Fruit fly (Drosophila melanogaster): ENCODE data around the gene SpdS.

The SpdS gene

DNA sequence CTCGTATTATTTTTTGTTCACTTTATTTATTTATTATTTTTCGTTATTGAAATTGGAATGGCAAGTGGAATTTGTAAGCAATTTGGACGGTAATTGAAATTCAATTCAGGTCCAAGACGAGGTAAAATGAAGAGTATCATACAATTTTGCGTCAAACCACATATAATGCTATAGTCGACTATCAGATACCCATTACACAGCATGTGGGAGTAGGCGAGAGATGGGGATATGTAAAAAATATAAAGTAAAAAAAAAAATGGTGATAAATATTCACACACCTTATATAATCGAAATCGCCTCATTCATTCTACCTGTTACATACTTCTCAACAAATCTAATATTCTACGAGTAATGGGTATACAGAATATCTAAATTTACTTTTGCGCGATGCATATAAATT, 19.2 kb upstream of the SpdS start:
- TF ChIP-seq kay (GFP tag; ENCODE audit: borderline replicate concordance) (no peak), Clk (GFP tag; optimal IDR thresholded peaks at IDR 0.05) (no peak), bab1 (GFP tag; optimal IDR thresholded peaks at IDR 0.05) (peak; percentile 10), CG7101 (tag; optimal IDR thresholded peaks at IDR 0.05) (no peak), tj (GFP tag; optimal IDR thresholded peaks at IDR 0.05) (peak; percentile 10), cnc (optimal IDR thresholded peaks at IDR 0.05) (no peak), Hr96 (GFP tag; optimal IDR thresholded peaks at IDR 0.05) (no peak), Crg-1 (GFP tag; optimal IDR thresholded peaks at IDR 0.05) (no peak)

DNA sequence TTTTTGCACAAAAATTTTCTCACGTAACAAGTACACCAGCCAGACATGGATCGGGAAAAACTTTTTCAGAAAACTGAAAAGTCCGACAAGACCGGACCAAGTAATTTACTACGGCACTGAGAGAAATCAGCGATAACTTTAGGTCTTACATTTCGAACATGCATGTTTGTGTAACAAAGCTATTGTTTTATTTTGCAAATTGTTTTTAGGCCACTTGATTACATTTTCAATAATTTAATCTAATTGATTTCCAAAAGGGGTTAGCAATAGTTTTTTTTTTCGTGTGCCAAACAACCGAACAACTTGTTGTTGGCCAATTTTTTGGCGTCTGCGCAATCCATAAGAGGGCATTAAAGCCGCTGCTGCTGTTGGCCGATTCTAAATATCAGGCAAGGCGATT, 18.3 kb upstream of the SpdS start:
- TF ChIP-seq Crg-1 (GFP tag; optimal IDR thresholded peaks at IDR 0.05) (no peak), CG33017 (tag; optimal IDR thresholded peaks at IDR 0.05) (no peak), CG1620 (GFP tag; optimal IDR thresholded peaks at IDR 0.05) (no peak), CG5204 (GFP tag; optimal IDR thresholded peaks at IDR 0.05) (no peak), pad (GFP tag; optimal IDR thresholded peaks at IDR 0.05) (no peak), cnc (optimal IDR thresholded peaks at IDR 0.05) (no peak), CG11617 (GFP tag; optimal IDR thresholded peaks at IDR 0.05) (no peak), bab1 (GFP tag; optimal IDR thresholded peaks at IDR 0.05) (no peak), tj (GFP tag; optimal IDR thresholded peaks at IDR 0.05) (no peak), Hr96 (GFP tag; optimal IDR thresholded peaks at IDR 0.05) (no peak), CG7045 (GFP tag; optimal IDR thresholded peaks at IDR 0.05) (no peak), CG7101 (tag; optimal IDR thresholded peaks at IDR 0.05) (no peak), CG14711 (tag; optimal IDR thresholded peaks at IDR 0.05) (no peak), cic (GFP tag; optimal IDR thresholded peaks at IDR 0.05) (no peak), ovo (GFP tag; optimal IDR thresholded peaks at IDR 0.05) (no peak), Mnt (GFP tag; optimal IDR thresholded peaks at IDR 0.05) (no peak), kay (GFP tag; ENCODE audit: borderline replicate concordance) (no peak)

DNA sequence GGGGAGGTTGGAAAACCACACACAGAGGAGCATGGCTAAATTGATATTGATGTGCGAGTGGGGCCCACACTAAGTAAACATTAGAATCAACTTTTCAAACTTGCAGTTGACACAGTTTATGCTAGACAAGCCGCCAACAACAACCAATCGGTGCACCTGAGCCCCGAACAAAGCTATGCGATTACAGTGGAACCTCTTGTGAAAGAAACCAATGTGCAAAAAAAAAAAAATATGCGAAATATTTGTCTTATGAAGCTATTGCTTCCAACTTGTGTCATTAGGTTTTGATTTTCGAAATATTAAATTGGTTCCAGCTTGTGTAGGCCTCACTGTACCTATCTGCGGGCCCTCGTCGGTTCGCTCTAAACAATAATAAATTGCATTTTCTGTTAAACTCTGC, 13.1 kb upstream of the SpdS start:
- TF ChIP-seq bab1 (GFP tag; optimal IDR thresholded peaks at IDR 0.05) (peak; percentile 81), CG7045 (GFP tag; optimal IDR thresholded peaks at IDR 0.05) (peak; percentile 58), Hr96 (GFP tag; optimal IDR thresholded peaks at IDR 0.05) (no peak), Crg-1 (GFP tag; optimal IDR thresholded peaks at IDR 0.05) (no peak), CG14711 (tag; optimal IDR thresholded peaks at IDR 0.05) (peak; percentile 47), CG1620 (GFP tag; optimal IDR thresholded peaks at IDR 0.05) (no peak), tj (GFP tag; optimal IDR thresholded peaks at IDR 0.05) (no peak), CG11617 (GFP tag; optimal IDR thresholded peaks at IDR 0.05) (no peak), Mnt (GFP tag; optimal IDR thresholded peaks at IDR 0.05) (no peak), CG33017 (tag; optimal IDR thresholded peaks at IDR 0.05) (peak; percentile 4), CG7101 (tag; optimal IDR thresholded peaks at IDR 0.05) (peak; percentile 36), CG5204 (GFP tag; optimal IDR thresholded peaks at IDR 0.05) (peak; percentile 36), pad (GFP tag; optimal IDR thresholded peaks at IDR 0.05) (peak; percentile 7), CG12768 (GFP tag; optimal IDR thresholded peaks at IDR 0.05) (peak; percentile 43)

DNA sequence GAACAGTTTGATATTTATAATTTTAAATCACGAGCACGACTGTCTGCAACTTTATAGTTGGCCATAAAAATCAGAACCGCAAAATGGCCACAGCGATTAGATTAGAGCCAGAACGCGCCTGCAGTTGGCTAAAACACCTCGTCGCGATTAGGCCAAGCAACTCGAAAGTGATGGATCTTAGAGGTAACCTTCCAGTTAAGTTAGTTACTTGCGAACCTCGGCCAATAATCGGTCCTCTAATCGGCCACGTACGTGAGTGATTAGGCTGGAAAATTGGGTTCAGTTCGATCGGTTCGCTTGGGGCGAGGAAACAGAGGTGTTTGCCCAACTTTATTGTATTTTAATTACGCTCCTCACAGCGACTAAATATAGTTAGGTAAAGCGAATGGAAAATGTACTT, 11.2 kb upstream of the SpdS start:
- TF ChIP-seq CG7045 (GFP tag; optimal IDR thresholded peaks at IDR 0.05), result peak; percentile 29
- no peak for TF ChIP-seq bab1 (GFP tag; optimal IDR thresholded peaks at IDR 0.05)
- no peak for TF ChIP-seq tj (GFP tag; optimal IDR thresholded peaks at IDR 0.05)
- TF ChIP-seq toe (GFP tag; optimal IDR thresholded peaks at IDR 0.05), result peak; percentile 20
- TF ChIP-seq cnc (optimal IDR thresholded peaks at IDR 0.05), result no peak

DNA sequence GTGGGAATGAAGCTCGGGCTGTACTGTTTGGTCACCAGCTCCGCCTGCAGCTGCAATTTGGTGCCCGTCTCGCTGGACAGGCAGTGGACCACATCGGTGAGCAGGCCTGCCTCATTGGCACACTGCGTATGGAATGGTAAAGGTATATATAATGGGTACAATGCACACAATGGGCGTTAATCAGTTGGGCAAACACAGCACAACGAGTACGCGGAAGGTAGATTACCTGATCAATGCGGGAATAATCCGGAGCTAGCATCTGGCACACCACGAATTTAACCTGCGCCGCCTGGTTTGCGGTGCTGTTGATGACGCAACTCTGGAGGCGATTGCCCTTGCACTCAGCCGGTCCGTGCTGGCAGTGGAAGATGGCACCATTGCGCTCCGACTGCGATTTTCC, 6.0 kb upstream of the SpdS start:
- no peak for TF ChIP-seq Crg-1 (GFP tag; optimal IDR thresholded peaks at IDR 0.05)
- TF ChIP-seq CG5204 (GFP tag; optimal IDR thresholded peaks at IDR 0.05), result no peak
- TF ChIP-seq toe (GFP tag; optimal IDR thresholded peaks at IDR 0.05), result no peak
- no peak for TF ChIP-seq cic (GFP tag; optimal IDR thresholded peaks at IDR 0.05)
- no peak for TF ChIP-seq CG12768 (GFP tag; optimal IDR thresholded peaks at IDR 0.05)

DNA sequence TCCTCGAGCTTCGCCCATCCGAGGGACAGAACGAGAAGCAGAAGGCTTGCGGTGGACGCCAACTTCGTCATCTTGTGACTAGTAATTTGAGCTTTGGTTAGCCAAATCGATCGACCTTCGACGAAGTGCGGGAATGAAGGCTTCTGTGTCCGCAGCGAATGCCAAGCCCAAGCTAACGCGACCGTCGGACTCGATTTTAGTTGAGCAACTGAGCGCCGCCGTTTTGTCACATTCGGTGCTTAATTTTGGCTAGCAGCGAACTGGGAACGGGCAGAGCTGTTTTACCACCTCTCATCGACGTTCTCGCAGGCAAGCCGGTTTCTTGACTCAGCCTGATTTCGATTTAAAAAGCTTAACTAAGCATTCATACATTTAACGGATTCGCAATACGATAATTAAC, 5.2 kb upstream of the SpdS start:
- no peak for TF ChIP-seq ovo (GFP tag; optimal IDR thresholded peaks at IDR 0.05)
- TF ChIP-seq tj (GFP tag; optimal IDR thresholded peaks at IDR 0.05), result peak; percentile 63

DNA sequence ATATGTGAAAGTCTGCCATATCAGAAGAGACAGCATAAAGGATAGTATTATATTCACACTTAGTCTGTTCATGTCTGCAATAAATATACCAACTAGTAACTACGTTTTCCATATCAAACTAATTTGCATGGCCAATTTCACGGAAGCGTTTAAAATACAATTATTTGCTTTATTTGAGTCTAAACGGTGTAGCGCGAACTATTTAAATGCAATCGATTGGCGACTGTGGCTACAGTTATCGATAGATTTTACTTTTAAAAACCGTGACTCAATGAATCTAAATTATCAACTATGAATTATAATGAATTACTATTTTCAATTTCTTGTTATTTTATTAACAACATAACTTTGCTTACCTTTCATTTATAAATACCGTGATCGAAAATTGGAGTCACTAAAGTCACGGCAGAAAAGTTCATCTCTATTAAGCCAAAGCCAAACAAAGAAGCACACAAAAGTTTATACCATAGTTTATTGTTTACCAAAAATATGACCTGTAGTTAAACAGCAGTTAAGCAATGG, 4.5 kb upstream of the SpdS start, which contains the start of the genes CG9427 and CG8319:
TSS of gene CG9427 (minus strand) at position 51 of the 522 bp plus-strand sequence.
TSS of gene CG8319 (plus strand) at position 442 of the 522 bp plus-strand sequence.
- TF ChIP-seq cic (GFP tag; optimal IDR thresholded peaks at IDR 0.05) (peak; percentile 28), CG5204 (GFP tag; optimal IDR thresholded peaks at IDR 0.05) (no peak), CG33017 (tag; optimal IDR thresholded peaks at IDR 0.05) (peak; percentile 33), toe (GFP tag; optimal IDR thresholded peaks at IDR 0.05) (no peak), kay (GFP tag; ENCODE audit: borderline replicate concordance) (no peak), tj (GFP tag; optimal IDR thresholded peaks at IDR 0.05) (no peak), CG12768 (GFP tag; optimal IDR thresholded peaks at IDR 0.05) (no peak), CG11617 (GFP tag; optimal IDR thresholded peaks at IDR 0.05) (peak; percentile 61), CG14711 (tag; optimal IDR thresholded peaks at IDR 0.05) (peak; percentile 65), Clk (GFP tag; optimal IDR thresholded peaks at IDR 0.05) (no peak), pad (GFP tag; optimal IDR thresholded peaks at IDR 0.05) (peak; percentile 23), ovo (GFP tag; optimal IDR thresholded peaks at IDR 0.05) (no peak), Mnt (GFP tag; optimal IDR thresholded peaks at IDR 0.05) (peak; percentile 78), bab1 (GFP tag; optimal IDR thresholded peaks at IDR 0.05) (peak; percentile 85), CG7045 (GFP tag; optimal IDR thresholded peaks at IDR 0.05) (peak; percentile 9), CG1620 (GFP tag; optimal IDR thresholded peaks at IDR 0.05) (peak; percentile 39), CG7101 (tag; optimal IDR thresholded peaks at IDR 0.05) (peak; percentile 69), Hr96 (GFP tag; optimal IDR thresholded peaks at IDR 0.05) (no peak), cnc (optimal IDR thresholded peaks at IDR 0.05) (no peak), Crg-1 (GFP tag; optimal IDR thresholded peaks at IDR 0.05) (peak; percentile 56)

All from whole organism, adult.